Fruit fly (Drosophila melanogaster) whole organism, pupa: Measurements from ENCODE around the gene CG11902.

Experiments
- CG12605 ChIP-seq: fragments of 200-800 bp; sonication (Bioruptor generic); IDR thresholded peaks from 2 replicates; pipeline ENCODE4 v1.3.6; 2022; ENCODE audit warnings: missing biosample characterization, missing genetic modification characterization
- CG14655 ChIP-seq: fragments of 200-800 bp; sonication (Bioruptor generic); optimal IDR thresholded peaks from 3 replicates; lab custom pipeline; 2017; ENCODE audit warnings: mild to moderate bottlenecking, missing biosample characterization, missing genetic modification reagents, missing genetic modification characterization
- CG17806 ChIP-seq: fragments of 200-800 bp; sonication (Bioruptor generic); optimal IDR thresholded peaks from 2 replicates; lab custom pipeline; 2018; ENCODE audit warnings: missing biosample characterization, mild to moderate bottlenecking, missing genetic modification characterization, moderate library complexity
- CG32121 ChIP-seq: fragments of 200-800 bp; sonication (Bioruptor generic); IDR thresholded peaks from 2 replicates; pipeline ENCODE4 v1.3.6; 2022; ENCODE audit warnings: missing biosample characterization, missing genetic modification characterization
- CG34367 ChIP-seq: fragments of 200-800 bp; sonication (Bioruptor generic); optimal IDR thresholded peaks from 2 replicates; lab custom pipeline; 2018; ENCODE audit warnings: missing biosample characterization, mild to moderate bottlenecking, missing genetic modification characterization
- CG4496 ChIP-seq: fragments of 200-800 bp; sonication (Bioruptor generic); IDR thresholded peaks from 3 replicates; pipeline ENCODE4 v1.3.6; 2022; ENCODE audit warnings: missing biosample characterization, missing genetic modification characterization
- CG8301 ChIP-seq: fragments of 200-800 bp; sonication (Bioruptor generic); optimal IDR thresholded peaks from 2 replicates; lab custom pipeline; 2018; ENCODE audit warnings: missing biosample characterization, mild to moderate bottlenecking, missing genetic modification characterization
- CG9948 ChIP-seq: fragments of 200-800 bp; sonication (Bioruptor generic); optimal IDR thresholded peaks from 2 replicates; lab custom pipeline; 2018; ENCODE audit warnings: missing biosample characterization, mild to moderate bottlenecking, missing genetic modification characterization, moderate library complexity
- Ets98B ChIP-seq: fragments of 200-800 bp; sonication (Bioruptor generic); IDR thresholded peaks from 2 replicates; pipeline ENCODE4 v1.3.6; 2022; ENCODE audit warnings: missing biosample characterization, missing genetic modification characterization
- Pif1B ChIP-seq: fragments of 200-800 bp; sonication (Bioruptor generic); optimal IDR thresholded peaks from 3 replicates; lab custom pipeline; 2016; ENCODE audit warnings: missing biosample characterization, missing genetic modification characterization
- rn ChIP-seq: fragments of 200-800 bp; sonication (Bioruptor generic); IDR thresholded peaks from 2 replicates; pipeline ENCODE4 v1.3.6; 2022; ENCODE audit warnings: missing biosample characterization, missing genetic modification characterization

DNA sequence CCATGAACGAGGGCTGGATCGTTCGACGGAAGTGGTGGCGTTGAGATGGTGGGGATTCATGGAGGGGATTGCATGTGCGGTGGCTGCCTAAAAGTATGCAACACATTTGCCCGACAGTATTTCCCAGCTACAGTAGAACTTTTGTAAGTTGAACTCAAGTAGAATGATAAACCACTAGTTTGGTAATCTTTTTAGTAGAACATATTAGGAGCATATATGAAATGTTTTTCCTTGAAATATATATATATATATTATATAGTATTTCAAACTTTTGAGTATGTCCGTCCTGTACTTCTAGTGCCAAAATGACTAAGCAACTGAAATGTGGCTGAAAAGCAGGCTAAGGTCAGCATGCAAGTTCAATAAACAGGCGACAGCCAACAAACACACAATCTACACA lies 53.5 kb downstream of the CG11902 start:
- TF ChIP-seq CG12605 (GFP tag; lab: Robert Waterston, UW) (no peak), CG17806 (tag; lab: Kevin White, UChicago) (no peak), CG4496 (GFP tag; lab: Robert Waterston, UW) (peak; percentile 54; the same call in 2 of the 3 replicates), rn (GFP tag; lab: Robert Waterston, UW) (no peak), Ets98B (GFP tag; lab: Robert Waterston, UW) (no peak), CG9948 (tag; lab: Kevin White, UChicago) (no peak), CG32121 (GFP tag; lab: Robert Waterston, UW) (0 out of 2 replicates have a peak, but pooled peaks have one; percentile 51), CG8301 (tag; lab: Kevin White, UChicago) (no peak), CG14655 (GFP tag; lab: Kevin White, UChicago) (peak; percentile 31), Pif1B (GFP tag; lab: Kevin White, UChicago) (no peak), CG34367 (tag; lab: Kevin White, UChicago) (no peak)
